Worm (Caenorhabditis elegans) whole organism, L3 larva: ENCODE measurements around the gene spe-41.
A peak's percentile ranks its signal among the peaks of the same experiment; 100 is the strongest.

ENCODE experiments used
- aly-2 ChIP-seq: fragments of 150-350 bp; optimal IDR thresholded peaks from 2 replicates; lab custom pipeline; 2014; ENCODE audit warnings: missing biosample characterization, missing genetic modification characterization
- ama-1 ChIP-seq: fragments of 150-350 bp; optimal IDR thresholded peaks from 2 replicates; lab custom pipeline; 2018
- ceh-16 ChIP-seq: sonication (generic microtip); optimal IDR thresholded peaks from 2 replicates; lab custom pipeline; 2017; ENCODE audit warnings: missing biosample characterization, missing genetic modification characterization
- ceh-28 ChIP-seq: fragments of 150-350 bp; optimal IDR thresholded peaks from 2 replicates; lab custom pipeline; 2014; ENCODE audit warnings: missing biosample characterization, missing genetic modification reagents, missing genetic modification characterization
- ceh-82 ChIP-seq: fragments of 150-350 bp; optimal IDR thresholded peaks from 2 replicates; lab custom pipeline; 2014; ENCODE audit warnings: missing biosample characterization, missing genetic modification characterization
- ceh-9 ChIP-seq: sonication (generic microtip); optimal IDR thresholded peaks from 2 replicates; lab custom pipeline; 2018; ENCODE audit warnings: missing biosample characterization, missing genetic modification characterization
- daf-12 ChIP-seq: fragments of 150-350 bp; optimal IDR thresholded peaks from 2 replicates; lab custom pipeline; 2014; ENCODE audit warnings: missing biosample characterization, missing genetic modification reagents, missing genetic modification characterization
- egl-27 ChIP-seq: sonication (generic microtip); optimal IDR thresholded peaks from 4 replicates; lab custom pipeline; 2017; ENCODE audit warnings: missing biosample characterization, missing genetic modification reagents, missing genetic modification characterization
- egl-5 ChIP-seq: fragments of 150-350 bp; optimal IDR thresholded peaks from 2 replicates; lab custom pipeline; 2017; ENCODE audit warnings: missing biosample characterization, missing genetic modification reagents, missing genetic modification characterization, inconsistent platforms
- elt-1 ChIP-seq: fragments of 150-350 bp; optimal IDR thresholded peaks from 2 replicates; lab custom pipeline; 2014; ENCODE audit warnings: missing biosample characterization, missing genetic modification characterization
- eor-1 ChIP-seq, 2 experiments: fragments of 150-350 bp; optimal IDR thresholded peaks; 2 replicates each; lab custom pipeline; 2014 to 2018; ENCODE audit warnings: missing biosample characterization in 2 of 2, missing genetic modification characterization in 2 of 2
- fkh-10 ChIP-seq: sonication (generic microtip); optimal IDR thresholded peaks from 2 replicates; lab custom pipeline; 2017; ENCODE audit warnings: missing biosample characterization, missing genetic modification reagents, missing genetic modification characterization
- fkh-2 ChIP-seq: fragments of 150-350 bp; optimal IDR thresholded peaks from 2 replicates; lab custom pipeline; 2014; ENCODE audit warnings: missing biosample characterization, missing genetic modification reagents, missing genetic modification characterization
- fos-1 ChIP-seq: fragments of 150-350 bp; optimal IDR thresholded peaks from 2 replicates; lab custom pipeline; 2014; ENCODE audit warnings: missing biosample characterization, missing genetic modification characterization
- hmg-11 ChIP-seq: sonication (generic microtip); optimal IDR thresholded peaks from 2 replicates; lab custom pipeline; 2016; ENCODE audit warnings: missing genetic modification characterization, missing compliant biosample characterization
- jun-1 ChIP-seq: fragments of 150-350 bp; optimal IDR thresholded peaks from 2 replicates; lab custom pipeline; 2014; ENCODE audit warnings: missing biosample characterization, missing genetic modification reagents, missing genetic modification characterization
- lin-15B ChIP-seq: fragments of 150-350 bp; optimal IDR thresholded peaks from 2 replicates; lab custom pipeline; 2014; ENCODE audit warnings: missing biosample characterization, missing genetic modification characterization
- lin-39 ChIP-seq: fragments of 150-350 bp; optimal IDR thresholded peaks from 2 replicates; lab custom pipeline; 2018; ENCODE audit warnings: missing biosample characterization, missing genetic modification reagents, missing genetic modification characterization
- lsy-12 ChIP-seq: sonication (generic microtip); optimal IDR thresholded peaks from 2 replicates; lab custom pipeline; 2016; ENCODE audit warnings: mild to moderate bottlenecking, missing genetic modification characterization, missing compliant biosample characterization
- mdl-1 ChIP-seq: fragments of 150-350 bp; optimal IDR thresholded peaks from 2 replicates; lab custom pipeline; 2014; ENCODE audit warnings: missing biosample characterization, missing genetic modification characterization
- mml-1 ChIP-seq: fragments of 150-350 bp; sonication (generic microtip); optimal IDR thresholded peaks from 3 replicates; lab custom pipeline; 2014; ENCODE audit warnings: missing biosample characterization, missing genetic modification characterization
- nfya-1 ChIP-seq: sonication (generic microtip); optimal IDR thresholded peaks from 2 replicates; lab custom pipeline; 2017; ENCODE audit warnings: missing genetic modification characterization, mild to moderate bottlenecking, missing compliant biosample characterization, antibody characterized with exemption, moderate library complexity; ENCODE audit not compliant: insufficient read depth
- nhr-11 ChIP-seq: fragments of 150-350 bp; optimal IDR thresholded peaks from 2 replicates; lab custom pipeline; 2014; ENCODE audit warnings: missing biosample characterization, missing genetic modification characterization
- nhr-12 ChIP-seq: fragments of 150-350 bp; optimal IDR thresholded peaks from 2 replicates; lab custom pipeline; 2014; ENCODE audit warnings: missing biosample characterization, missing genetic modification characterization
- nhr-23 ChIP-seq: fragments of 150-350 bp; optimal IDR thresholded peaks from 2 replicates; lab custom pipeline; 2014; ENCODE audit warnings: missing biosample characterization, missing genetic modification reagents, missing genetic modification characterization
- nhr-28 ChIP-seq: fragments of 150-350 bp; optimal IDR thresholded peaks from 2 replicates; lab custom pipeline; 2014; ENCODE audit warnings: missing biosample characterization, missing genetic modification characterization
- nhr-43 ChIP-seq: sonication (generic microtip); optimal IDR thresholded peaks from 2 replicates; lab custom pipeline; 2016; ENCODE audit warnings: mild to moderate bottlenecking, missing genetic modification characterization, missing compliant biosample characterization; ENCODE audit not compliant: poor library complexity, severe bottlenecking
- nhr-67 ChIP-seq: fragments of 150-350 bp; optimal IDR thresholded peaks from 2 replicates; lab custom pipeline; 2014; ENCODE audit warnings: missing biosample characterization, missing genetic modification characterization
- nhr-76 ChIP-seq: fragments of 150-350 bp; sonication (generic microtip); optimal IDR thresholded peaks from 5 replicates; lab custom pipeline; 2014; ENCODE audit warnings: missing biosample characterization, missing genetic modification characterization
- pha-4 ChIP-seq: fragments of 150-350 bp; optimal IDR thresholded peaks from 2 replicates; lab custom pipeline; 2014; ENCODE audit warnings: missing biosample characterization, missing genetic modification reagents, missing genetic modification characterization
- sea-2 ChIP-seq: fragments of 150-350 bp; sonication (generic microtip); optimal IDR thresholded peaks from 4 replicates; lab custom pipeline; 2014; ENCODE audit warnings: missing biosample characterization, missing genetic modification reagents, missing genetic modification characterization
- skn-1 ChIP-seq: fragments of 150-350 bp; optimal IDR thresholded peaks from 2 replicates; lab custom pipeline; 2014; ENCODE audit warnings: missing biosample characterization, missing genetic modification characterization
- tbx-2 ChIP-seq: sonication (generic microtip); optimal IDR thresholded peaks from 2 replicates; lab custom pipeline; 2016; ENCODE audit warnings: mild to moderate bottlenecking, missing genetic modification characterization, missing compliant biosample characterization
- unc-39 ChIP-seq: sonication (generic microtip); optimal IDR thresholded peaks from 4 replicates; lab custom pipeline; 2017; ENCODE audit warnings: missing biosample characterization, missing genetic modification characterization
- zag-1 ChIP-seq: fragments of 150-350 bp; optimal IDR thresholded peaks from 2 replicates; lab custom pipeline; 2014; ENCODE audit warnings: missing biosample characterization, missing genetic modification characterization
- ztf-4 ChIP-seq: fragments of 150-350 bp; optimal IDR thresholded peaks from 2 replicates; lab custom pipeline; 2014; ENCODE audit warnings: missing biosample characterization, missing genetic modification characterization

Gene spe-41

ce11 chrIII:3400444-3400843 is 43.6 kb downstream of the spe-41 start:
- no peak for TF ChIP-seq lin-15B

DNA sequence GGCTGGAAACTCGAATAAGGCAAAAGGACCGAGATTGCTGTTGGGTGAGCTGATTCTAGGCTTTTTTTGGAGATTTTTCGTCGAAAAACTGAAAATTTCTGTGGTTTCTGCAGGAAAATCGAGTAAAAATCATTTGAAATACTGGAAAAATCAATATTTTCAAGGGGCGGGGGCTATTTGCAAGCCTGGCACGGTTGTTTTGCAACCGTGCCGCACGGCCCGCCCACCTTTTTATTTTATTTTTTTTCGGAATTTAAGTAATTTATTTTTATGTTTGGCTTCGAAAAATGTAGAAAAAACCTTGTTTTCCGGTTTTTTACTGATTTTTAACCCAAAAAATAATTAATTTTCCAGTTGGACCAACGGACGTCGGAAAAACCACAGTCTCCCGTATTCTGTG is 45.5 kb downstream of the spe-41 start:
- TF ChIP-seq lin-39: no peak
- TF ChIP-seq egl-5 (tag; lab: Kevin White, UChicago): no peak
- TF ChIP-seq fkh-10: no peak
- no peak for TF ChIP-seq ceh-16 (tag; lab: Kevin White, UChicago)
- no peak for TF ChIP-seq nhr-11 (tag; lab: Kevin White, UChicago)
- no peak for TF ChIP-seq daf-12 (tag; lab: Kevin White, UChicago)
- no peak for TF ChIP-seq nhr-23
- no peak for TF ChIP-seq unc-39 (tag; lab: Kevin White, UChicago)

DNA sequence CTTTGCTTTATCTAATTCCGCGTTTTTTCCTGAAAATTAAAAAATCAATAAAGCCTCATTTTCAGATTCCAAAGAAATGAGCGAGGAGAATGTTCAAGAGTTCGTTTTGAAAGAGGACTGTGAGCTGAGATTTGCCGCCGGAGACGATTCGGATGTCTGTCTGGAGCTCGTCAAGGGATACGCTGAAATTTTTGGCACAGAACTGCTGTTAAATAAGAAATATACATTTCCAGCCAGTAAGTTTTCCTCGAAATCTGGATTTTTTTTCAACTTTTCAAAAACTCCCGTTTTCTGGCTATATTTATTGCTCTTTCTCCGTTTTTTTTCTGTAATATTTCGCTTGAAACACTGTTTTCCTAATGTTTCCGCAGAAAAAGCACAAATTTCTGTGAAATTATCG is 46.3 kb downstream of the spe-41 start, which contains the start of gene clpf-1:
TSS of gene clpf-1 (plus strand) at position 66 of the 400 bp plus-strand sequence.
- TF ChIP-seq ama-1 (lab: Kevin White, UChicago) (peak; percentile 21), skn-1 (tag; lab: Kevin White, UChicago) (no peak)
- TF ChIP-seq, all 47 proteins: peak for 1

DNA sequence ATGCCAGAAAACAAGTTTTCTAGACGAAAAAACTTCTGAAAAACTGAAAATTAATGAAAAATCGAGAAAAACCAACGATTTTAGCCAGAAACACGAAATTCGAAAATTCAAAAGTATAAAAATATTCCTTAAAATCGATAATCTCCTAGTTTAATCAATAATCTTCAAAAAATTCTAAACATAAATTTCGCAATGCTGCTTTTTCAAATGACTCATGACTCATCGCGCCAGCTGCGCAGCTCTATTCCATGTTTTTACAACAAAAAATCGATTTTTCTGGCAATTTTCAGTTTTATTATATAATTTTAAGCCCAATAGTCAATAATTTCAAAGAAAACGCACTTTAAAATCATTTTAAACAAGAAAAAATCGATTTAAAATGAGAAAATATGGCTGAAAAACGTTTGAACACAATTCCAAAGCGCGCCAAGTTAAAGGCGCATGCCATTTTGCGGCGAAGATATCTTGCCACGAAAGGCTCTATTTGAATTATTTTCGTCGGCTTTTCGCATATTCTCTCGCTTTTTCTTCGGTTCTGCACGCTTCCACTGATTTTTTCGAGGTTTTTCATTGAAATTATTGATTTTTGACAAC is 48.0 kb downstream of the spe-41 start, which contains the start of gene cri-3:
TSS of gene cri-3 (plus strand) at position 482 of the 594 bp plus-strand sequence.
- TF ChIP-seq zag-1 (tag; lab: Kevin White, UChicago) (no peak), lsy-12 (tag; lab: Kevin White, UChicago) (no peak), unc-39 (tag; lab: Kevin White, UChicago) (no peak), fkh-2 (no peak), fkh-10 (no peak), nhr-67 (tag; lab: Kevin White, UChicago) (no peak), tbx-2 (tag; lab: Kevin White, UChicago) (no peak), ceh-28 (tag; lab: Kevin White, UChicago) (peak; percentile 30), egl-27 (tag; lab: Kevin White, UChicago) (no peak), ceh-9 (tag; lab: Kevin White, UChicago) (no peak), fos-1 (tag; lab: Kevin White, UChicago) (no peak), elt-1 (no peak), mdl-1 (no peak), lin-15B (peak; percentile 29), nhr-23 (no peak), nhr-12 (no peak), nhr-43 (tag; lab: Kevin White, UChicago) (no peak), jun-1 (tag; lab: Kevin White, UChicago) (no peak), sea-2 (GFP tag; lab: Kevin White, UChicago) (no peak), aly-2 (tag; lab: Kevin White, UChicago) (no peak), hmg-11 (tag; lab: Kevin White, UChicago) (peak; percentile 63), lin-39 (peak; percentile 31), eor-1 (tag; optimal IDR thresholded peaks at IDR 0.05; lab: Kevin White, UChicago) (no peak), ceh-82 (tag; lab: Kevin White, UChicago) (no peak), pha-4 (peak; percentile 22), mml-1 (tag; lab: Kevin White, UChicago) (no peak), nfya-1 (peak; percentile 52)

ce11 chrIII:3395112-3395511 is 48.9 kb downstream of the spe-41 start:
- TF ChIP-seq ztf-4 (tag; lab: Kevin White, UChicago): no peak
- TF ChIP-seq sea-2 (GFP tag; lab: Kevin White, UChicago): no peak
- TF ChIP-seq aly-2 (tag; lab: Kevin White, UChicago): no peak
- TF ChIP-seq ceh-9 (tag; lab: Kevin White, UChicago): no peak
- TF ChIP-seq lin-39: no peak
- no peak for TF ChIP-seq nhr-76 (tag; lab: Kevin White, UChicago)
- no peak for TF ChIP-seq nfya-1
- TF ChIP-seq hmg-11 (tag; lab: Kevin White, UChicago): no peak
- peak; percentile 6 for TF ChIP-seq ama-1 (lab: Kevin White, UChicago)
- TF ChIP-seq ceh-28 (tag; lab: Kevin White, UChicago): peak; percentile 63
- no peak for TF ChIP-seq nhr-28 (tag; lab: Kevin White, UChicago)
- TF ChIP-seq nhr-23: peak; percentile 31
- TF ChIP-seq fkh-10: no peak
